Worm (Caenorhabditis elegans) whole organism, L4/young adult: Measurements from ENCODE around the gene T13H10.2.

Experiments used
- W03F9.2 ChIP-seq: fragments of 150-350 bp; optimal IDR thresholded peaks from 2 replicates; lab custom pipeline; 2014; ENCODE audit warnings: missing biosample characterization, missing genetic modification characterization
- dao-5 ChIP-seq: sonication (generic microtip); optimal IDR thresholded peaks from 2 replicates; lab custom pipeline; 2016; ENCODE audit warnings: missing genotype, missing genetic modification characterization, moderate library complexity, missing compliant biosample characterization
- him-1 ChIP-seq: sonication (generic microtip); optimal IDR thresholded peaks from 2 replicates; lab custom pipeline; 2016; ENCODE audit warnings: missing genotype, missing genetic modification reagents, missing genetic modification characterization, missing compliant biosample characterization

DNA sequence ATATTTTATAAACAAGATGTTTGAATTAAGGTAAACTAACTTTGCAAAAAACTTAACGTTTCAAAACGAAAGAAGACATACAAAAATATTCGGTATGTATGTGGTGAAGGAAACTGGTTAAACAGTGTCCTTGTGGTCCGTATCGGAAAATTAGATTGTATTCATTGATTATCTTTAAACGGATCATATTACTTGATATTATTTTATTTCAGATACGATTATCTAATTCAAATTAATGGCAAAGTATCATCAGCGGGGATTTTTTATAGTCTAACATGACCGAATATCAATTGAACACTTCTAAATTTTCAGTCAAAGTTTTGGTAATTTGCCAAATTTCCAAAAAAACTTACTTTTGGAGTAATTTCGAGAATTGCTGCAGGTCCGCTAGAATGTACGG is 42.7 kb downstream of the T13H10.2 start, which contains the start of gene C47E12.13:
- TF ChIP-seq W03F9.2 (tag; lab: Kevin White, UChicago) (no peak), him-1 (no peak), dao-5 (tag; lab: Kevin White, UChicago) (no peak)
